Fruit fly (Drosophila melanogaster) whole organism, embryonic: Measurements from ENCODE around the gene Cdk7.

Source experiments
- ATbp ChIP-seq: fragments of 200-800 bp; sonication (Bioruptor generic); optimal IDR thresholded peaks from 2 replicates; lab custom pipeline; 2017; ENCODE audit warnings: missing biosample characterization, mild to moderate bottlenecking, missing genetic modification characterization, missing genetic modification reagents
- Antp ChIP-seq: fragments of 200-800 bp; sonication (Bioruptor generic); optimal IDR thresholded peaks from 3 replicates; lab custom pipeline; 2016; ENCODE audit warnings: missing biosample characterization, missing genetic modification characterization
- CG10565 ChIP-seq: fragments of 200-800 bp; sonication (Bioruptor generic); optimal IDR thresholded peaks from 3 replicates; lab custom pipeline; 2016; ENCODE audit warnings: missing biosample characterization, mild to moderate bottlenecking, missing genetic modification characterization
- CG11398 ChIP-seq: fragments of 200-800 bp; sonication (Bioruptor generic); optimal IDR thresholded peaks from 2 replicates; lab custom pipeline; 2016; ENCODE audit warnings: missing biosample characterization, missing genetic modification characterization
- CG11560 ChIP-seq: fragments of 200-800 bp; sonication (Bioruptor generic); IDR thresholded peaks from 3 replicates; pipeline ENCODE4 v1.3.6; 2022; ENCODE audit warnings: missing biosample characterization, missing genetic modification characterization
- CG12155 ChIP-seq: fragments of 200-800 bp; sonication (Bioruptor generic); optimal IDR thresholded peaks from 3 replicates; lab custom pipeline; 2016; ENCODE audit warnings: missing biosample characterization, missing genetic modification characterization
- CG12219 ChIP-seq: fragments of 200-800 bp; sonication (Bioruptor generic); optimal IDR thresholded peaks from 3 replicates; lab custom pipeline; 2018; ENCODE audit warnings: missing biosample characterization, mild to moderate bottlenecking, missing genetic modification characterization
- CG15514 ChIP-seq: fragments of 200-800 bp; sonication (Bioruptor generic); optimal IDR thresholded peaks from 3 replicates; lab custom pipeline; 2017; ENCODE audit warnings: missing biosample characterization, missing genetic modification characterization, mild to moderate bottlenecking, moderate library complexity, missing genetic modification reagents
- CG16813 ChIP-seq: fragments of 200-800 bp; sonication (Bioruptor generic); IDR thresholded peaks from 3 replicates; pipeline ENCODE4 v1.3.6; 2022; ENCODE audit warnings: missing biosample characterization, missing genetic modification characterization; ENCODE audit not compliant: partially characterized antibody
- CG17361 ChIP-seq: fragments of 200-800 bp; sonication (Bioruptor generic); IDR thresholded peaks from 3 replicates; pipeline ENCODE4 v1.3.6; 2022; ENCODE audit warnings: missing biosample characterization, missing genetic modification characterization
- CG17802 ChIP-seq: fragments of 200-800 bp; sonication (Bioruptor generic); optimal IDR thresholded peaks from 2 replicates; lab custom pipeline; 2018; ENCODE audit warnings: missing biosample characterization, mild to moderate bottlenecking, missing genetic modification characterization, moderate library complexity
- CG18011 ChIP-seq: fragments of 200-800 bp; sonication (Bioruptor generic); optimal IDR thresholded peaks from 2 replicates; lab custom pipeline; 2017; ENCODE audit warnings: missing biosample characterization, missing genetic modification characterization, mild to moderate bottlenecking, moderate library complexity, missing genotype
- CG2875 ChIP-seq: fragments of 200-800 bp; sonication (Bioruptor generic); optimal IDR thresholded peaks from 2 replicates; lab custom pipeline; 2017; ENCODE audit warnings: missing biosample characterization, mild to moderate bottlenecking, missing genetic modification characterization, missing genetic modification reagents
- CG32767 ChIP-seq: fragments of 200-800 bp; sonication (Bioruptor generic); IDR thresholded peaks from 2 replicates; pipeline ENCODE4 v1.3.6; 2022; ENCODE audit warnings: missing biosample characterization, missing genetic modification characterization
- CG4730 ChIP-seq: fragments of 200-800 bp; sonication (Bioruptor generic); IDR thresholded peaks from 2 replicates; pipeline ENCODE4 v1.3.6; 2022; ENCODE audit warnings: missing biosample characterization, missing genetic modification characterization
- CG4820 ChIP-seq: fragments of 200-800 bp; sonication (Bioruptor generic); optimal IDR thresholded peaks from 3 replicates; lab custom pipeline; 2016; ENCODE audit warnings: missing biosample characterization, missing genetic modification characterization
- CG6683 ChIP-seq: fragments of 200-800 bp; sonication (Bioruptor generic); optimal IDR thresholded peaks from 2 replicates; lab custom pipeline; 2017; ENCODE audit warnings: missing biosample characterization, mild to moderate bottlenecking, missing genetic modification characterization, missing genetic modification reagents
- CG8089 ChIP-seq: fragments of 200-800 bp; sonication (Bioruptor generic); optimal IDR thresholded peaks from 3 replicates; lab custom pipeline; 2016; ENCODE audit warnings: missing biosample characterization, missing genetic modification characterization
- CG9609 ChIP-seq: fragments of 200-800 bp; sonication (Bioruptor generic); optimal IDR thresholded peaks from 3 replicates; lab custom pipeline; 2016; ENCODE audit warnings: missing biosample characterization, missing genetic modification characterization
- CG9727 ChIP-seq: fragments of 200-800 bp; sonication (Bioruptor generic); optimal IDR thresholded peaks from 3 replicates; lab custom pipeline; 2017; ENCODE audit warnings: missing biosample characterization, mild to moderate bottlenecking, missing genetic modification characterization
- CkIIα-i1 ChIP-seq: fragments of 200-800 bp; sonication (Bioruptor generic); IDR thresholded peaks from 2 replicates; pipeline ENCODE4 v1.3.6; 2022; ENCODE audit warnings: missing biosample characterization, missing genetic modification characterization
- D19B ChIP-seq: fragments of 200-800 bp; sonication (Bioruptor generic); optimal IDR thresholded peaks from 2 replicates; lab custom pipeline; 2017; ENCODE audit warnings: missing biosample characterization, mild to moderate bottlenecking, missing genetic modification characterization
- Dbx ChIP-seq: fragments of 200-800 bp; sonication (Bioruptor generic); IDR thresholded peaks from 3 replicates; pipeline ENCODE4 v1.3.6; 2022; ENCODE audit warnings: missing biosample characterization, missing genetic modification characterization
- Drgx ChIP-seq: fragments of 200-800 bp; sonication (Bioruptor generic); IDR thresholded peaks from 2 replicates; pipeline ENCODE4 v1.3.6; 2022; ENCODE audit warnings: missing biosample characterization, missing genetic modification characterization
- Fer3 ChIP-seq: fragments of 200-800 bp; sonication (Bioruptor generic); optimal IDR thresholded peaks from 2 replicates; lab custom pipeline; 2018; ENCODE audit warnings: missing biosample characterization, mild to moderate bottlenecking, missing genetic modification characterization, moderate library complexity
- Hr39 ChIP-seq: fragments of >200 bp; optimal IDR thresholded peaks from 2 replicates; lab custom pipeline; 2017
- Max ChIP-seq: fragments of 200-800 bp; sonication (Bioruptor generic); optimal IDR thresholded peaks from 2 replicates; lab custom pipeline; 2016; ENCODE audit warnings: missing biosample characterization, mild to moderate bottlenecking, missing genetic modification characterization
- Pdp1 ChIP-seq, 2 experiments: fragments of 200-800 bp; sonication (Bioruptor generic); optimal IDR thresholded peaks; 3 replicates each; lab custom pipeline; 2016; ENCODE audit warnings: missing biosample characterization in 2 of 2, missing genetic modification characterization in 2 of 2, mild to moderate bottlenecking in 1 of 2, moderate library complexity in 1 of 2
- Rx ChIP-seq: fragments of 200-800 bp; sonication (Bioruptor generic); IDR thresholded peaks from 2 replicates; pipeline ENCODE4 v1.3.6; 2022; ENCODE audit warnings: missing biosample characterization, missing genetic modification characterization
- Sin3A ChIP-seq: fragments of >200 bp; optimal IDR thresholded peaks from 2 replicates; lab custom pipeline; 2018
- Sox102F ChIP-seq: fragments of 200-800 bp; sonication (Bioruptor generic); optimal IDR thresholded peaks from 2 replicates; lab custom pipeline; 2018; ENCODE audit warnings: missing biosample characterization, mild to moderate bottlenecking, missing genetic modification characterization, moderate library complexity
- Ssrp ChIP-seq: fragments of 200-800 bp; sonication (Bioruptor generic); optimal IDR thresholded peaks from 2 replicates; lab custom pipeline; 2018; ENCODE audit warnings: missing biosample characterization, mild to moderate bottlenecking, missing genetic modification characterization, moderate library complexity
- TFAM ChIP-seq: fragments of 200-800 bp; sonication (Bioruptor generic); optimal IDR thresholded peaks from 2 replicates; lab custom pipeline; 2017; ENCODE audit warnings: missing biosample characterization, missing genetic modification characterization, inconsistent platforms
- Vsx1 ChIP-seq: fragments of 200-800 bp; sonication (Bioruptor generic); optimal IDR thresholded peaks from 2 replicates; lab custom pipeline; 2017; ENCODE audit warnings: missing biosample characterization, mild to moderate bottlenecking, missing genetic modification characterization, missing genetic modification reagents
- Xbp1 ChIP-seq: fragments of 200-800 bp; sonication (Bioruptor generic); optimal IDR thresholded peaks from 3 replicates; lab custom pipeline; 2016; ENCODE audit warnings: missing biosample characterization, mild to moderate bottlenecking, missing genetic modification characterization
- croc ChIP-seq: fragments of 200-800 bp; sonication (Bioruptor generic); conservative IDR thresholded peaks from 3 replicates; pipeline ENCODE4 v1.3.6; 2022; ENCODE audit warnings: missing biosample characterization, missing genetic modification characterization
- crp ChIP-seq, 2 experiments: fragments of 200-800 bp; sonication (Bioruptor generic); optimal IDR thresholded peaks; 2 replicates in 1 of 2; 3 replicates in 1 of 2; lab custom pipeline; 2017; ENCODE audit warnings: missing biosample characterization in 2 of 2, missing genetic modification characterization in 2 of 2, mild to moderate bottlenecking in 1 of 2, moderate library complexity in 1 of 2
- grn ChIP-seq: fragments of 200-800 bp; sonication (Bioruptor generic); optimal IDR thresholded peaks from 3 replicates; lab custom pipeline; 2017; ENCODE audit warnings: missing biosample characterization, missing genetic modification characterization
- gsb-n ChIP-seq: fragments of 200-800 bp; sonication (Bioruptor generic); optimal IDR thresholded peaks from 3 replicates; lab custom pipeline; 2018; ENCODE audit warnings: missing biosample characterization, mild to moderate bottlenecking, missing genetic modification characterization
- hkb ChIP-seq, 2 experiments: fragments of 200-800 bp in 1 of 2; fragments of >200 bp in 1 of 2; sonication (Bioruptor generic) in 1 of 2; IDR thresholded peaks in 1 of 2; optimal IDR thresholded peaks in 1 of 2; 2 replicates each; pipeline versions ENCODE4 v1.3.6 to Lab custom; 2017 to 2022; ENCODE audit warnings: missing biosample characterization in 1 of 2, missing genetic modification characterization in 1 of 2
- ind ChIP-seq: fragments of 200-800 bp; sonication (Bioruptor generic); optimal IDR thresholded peaks from 3 replicates; lab custom pipeline; 2016; ENCODE audit warnings: missing biosample characterization, missing genetic modification characterization
- knrl ChIP-seq: fragments of 200-800 bp; sonication (Bioruptor generic); IDR thresholded peaks from 3 replicates; pipeline ENCODE4 v1.3.6; 2022; ENCODE audit warnings: missing biosample characterization, missing genetic modification characterization; ENCODE audit not compliant: partially characterized antibody
- lab ChIP-seq: fragments of 200-800 bp; sonication (Bioruptor generic); optimal IDR thresholded peaks from 3 replicates; lab custom pipeline; 2017; ENCODE audit warnings: missing biosample characterization, missing genetic modification characterization, mild to moderate bottlenecking, moderate library complexity, missing genetic modification reagents
- mirr ChIP-seq: fragments of 200-800 bp; sonication (Bioruptor generic); optimal IDR thresholded peaks from 3 replicates; lab custom pipeline; 2018; ENCODE audit warnings: missing biosample characterization, mild to moderate bottlenecking, missing genetic modification characterization
- pb ChIP-seq: fragments of 200-800 bp; sonication (Bioruptor generic); optimal IDR thresholded peaks from 3 replicates; lab custom pipeline; 2016; ENCODE audit warnings: missing biosample characterization, missing genetic modification characterization
- run ChIP-seq: fragments of 200-800 bp; sonication (Bioruptor generic); optimal IDR thresholded peaks from 3 replicates; lab custom pipeline; 2018; ENCODE audit warnings: missing biosample characterization, mild to moderate bottlenecking, missing genetic modification characterization
- so ChIP-seq: fragments of 200-800 bp; sonication (Bioruptor generic); IDR thresholded peaks from 3 replicates; pipeline ENCODE4 v1.3.6; 2022; ENCODE audit warnings: missing biosample characterization, missing genetic modification characterization
- ssp ChIP-seq: fragments of 200-800 bp; sonication (Bioruptor generic); IDR thresholded peaks from 2 replicates; pipeline ENCODE4 v1.3.6; 2022; ENCODE audit warnings: missing biosample characterization, missing genetic modification characterization
- vnd ChIP-seq: fragments of 200-800 bp; sonication (Bioruptor generic); IDR thresholded peaks from 3 replicates; pipeline ENCODE4 v1.3.6; 2022; ENCODE audit warnings: missing biosample characterization, missing genetic modification characterization; ENCODE audit not compliant: partially characterized antibody
- zen2 ChIP-seq: fragments of 200-800 bp; sonication (Bioruptor generic); IDR thresholded peaks from 3 replicates; pipeline ENCODE4 v1.3.6; 2022; ENCODE audit warnings: missing biosample characterization, missing genetic modification characterization; ENCODE audit not compliant: partially characterized antibody

Gene Cdk7

dm6 chrX:5308963-5309362, at the start of gene Cdk7, which contains the start of gene snf (continued):
- TF ChIP-seq ATbp (GFP tag; lab: Kevin White, UChicago) (no peak), lab (no peak), run (tag; lab: Kevin White, UChicago) (no peak), Pdp1 (GFP tag; optimal IDR thresholded peaks at IDR 0.05; lab: Kevin White, UChicago) (peak in 1 of 2 experiments; percentile 22), TFAM (GFP tag; lab: Kevin White, UChicago) (no peak), so (GFP tag; lab: Robert Waterston, UW) (no peak), Sin3A (lab: Kevin White, UChicago) (peak; percentile 95), CG16813 (peak; percentile 88), CG17361 (GFP tag; lab: Robert Waterston, UW) (no peak), CkIIα-i1 (GFP tag; lab: Robert Waterston, UW) (no peak), CG11560 (tag; lab: Robert Waterston, UW) (no peak), croc (no peak), pb (no peak), Ssrp (no peak), gsb-n (tag; lab: Kevin White, UChicago) (no peak), Rx (GFP tag; lab: Robert Waterston, UW) (no peak), CG8089 (GFP tag; lab: Kevin White, UChicago) (no peak), hkb (optimal IDR thresholded peaks at IDR 0.05; lab: Kevin White, UChicago) (no peak), hkb (GFP tag; IDR thresholded peaks at IDR 0.05; lab: Robert Waterston, UW) (no peak), knrl (GFP tag; lab: Robert Waterston, UW) (peak; percentile 83), Antp (GFP tag; lab: Kevin White, UChicago) (peak; percentile 64), ssp (GFP tag; lab: Robert Waterston, UW) (peak; percentile 52; the same call in 1 of the 2 replicates), CG18011 (GFP tag; lab: Kevin White, UChicago) (peak; percentile 5), CG4730 (GFP tag; lab: Robert Waterston, UW) (no peak), CG11398 (GFP tag; lab: Kevin White, UChicago) (no peak), Max (peak; percentile 53), grn (GFP tag; lab: Kevin White, UChicago) (no peak), Vsx1 (GFP tag; lab: Kevin White, UChicago) (no peak), mirr (GFP tag; lab: Kevin White, UChicago) (no peak), CG9727 (peak; percentile 27), CG17802 (tag; lab: Kevin White, UChicago) (no peak), CG9609 (peak; percentile 30), CG4820 (peak; percentile 16), zen2 (peak; percentile 59; the same call in 1 of the 3 replicates), Hr39 (lab: Kevin White, UChicago) (no peak), CG6683 (no peak), vnd (GFP tag; lab: Robert Waterston, UW) (peak; percentile 83), Dbx (peak; percentile 63; the same call in 2 of the 3 replicates), ind (GFP tag; lab: Kevin White, UChicago) (peak; percentile 37), CG15514 (GFP tag; lab: Kevin White, UChicago) (peak; percentile 76), CG2875 (GFP tag; lab: Kevin White, UChicago) (no peak), D19B (GFP tag; lab: Kevin White, UChicago) (no peak), Sox102F (GFP tag; lab: Kevin White, UChicago) (peak; percentile 16), CG12155 (GFP tag; lab: Kevin White, UChicago) (peak; percentile 22), Drgx (GFP tag; lab: Robert Waterston, UW) (no peak), CG10565 (GFP tag; lab: Kevin White, UChicago) (no peak), CG12219 (GFP tag; lab: Kevin White, UChicago) (no peak), CG32767 (GFP tag; lab: Robert Waterston, UW) (no peak), Fer3 (no peak), Xbp1 (peak; percentile 56), crp (GFP tag; optimal IDR thresholded peaks at IDR 0.05; lab: Kevin White, UChicago) (peak in 1 of 2 experiments; percentile 5)
